Worm (Caenorhabditis elegans): ENCODE measurements around the gene C08F8.15.

ce11 chrIV:11174772-11175171, 14.2 kb upstream of the C08F8.15 start:
- TF ChIP-seq zag-1 (tag; optimal IDR thresholded peaks at IDR 0.05) (no peak), nhr-11 (tag; optimal IDR thresholded peaks at IDR 0.05) (no peak), egl-27 (tag; optimal IDR thresholded peaks at IDR 0.05) (no peak), snpc-4 (tag; optimal IDR thresholded peaks at IDR 0.05) (no peak), ceh-82 (tag; optimal IDR thresholded peaks at IDR 0.05) (no peak), alr-1 (tag; optimal IDR thresholded peaks at IDR 0.05) (no peak)
